Fruit fly (Drosophila melanogaster): Measurements from ENCODE around the gene CG5937.

The CG5937 gene

DNA sequence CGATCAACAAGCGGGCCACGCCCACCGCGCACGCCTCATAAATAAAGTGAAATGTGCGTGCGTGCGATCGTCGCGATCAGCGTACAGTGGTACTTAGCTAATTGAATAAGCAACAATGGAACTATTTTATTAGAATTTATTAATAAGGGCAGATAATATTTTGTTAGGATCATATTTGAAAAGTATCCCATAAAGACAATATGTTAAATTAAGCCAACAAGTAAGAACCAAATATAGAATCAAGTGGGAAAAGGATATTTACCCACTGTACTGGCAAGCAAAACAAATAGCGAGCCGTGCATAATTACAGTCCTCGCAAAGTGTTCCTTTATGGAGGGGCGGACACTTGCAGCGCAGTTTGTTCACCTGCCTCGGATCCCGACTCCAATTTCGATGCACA, 17.7 kb upstream of the CG5937 start:
- TF ChIP-seq Sin3A (optimal IDR thresholded peaks at IDR 0.05), result no peak
- no peak for TF ChIP-seq ttk (optimal IDR thresholded peaks at IDR 0.05)
- TF ChIP-seq Myc (optimal IDR thresholded peaks at IDR 0.05), result no peak
- no peak for TF ChIP-seq psq (optimal IDR thresholded peaks at IDR 0.05)
- TF ChIP-seq h (optimal IDR thresholded peaks at IDR 0.05), result no peak
- no peak for TF ChIP-seq insv (optimal IDR thresholded peaks at IDR 0.05)

DNA sequence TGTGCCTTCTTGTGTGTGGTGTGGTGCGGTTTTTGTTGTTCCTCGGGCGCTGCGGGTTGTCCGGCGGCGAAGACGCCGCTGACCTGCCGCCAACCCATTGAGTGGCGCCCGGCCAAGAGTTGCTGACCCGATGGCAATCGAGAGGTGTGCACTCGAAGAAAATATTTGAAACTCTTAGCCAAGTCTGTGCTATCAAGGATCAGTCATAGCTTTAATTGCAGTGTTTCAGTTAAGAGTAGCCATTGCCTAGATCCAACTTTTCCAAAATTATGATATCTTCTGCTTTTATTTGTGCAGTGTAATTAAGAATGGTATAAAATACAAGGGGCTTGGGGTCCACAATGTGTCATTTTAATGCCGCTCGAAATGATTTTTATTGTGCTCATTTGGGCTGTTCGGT, 15.2 kb upstream of the CG5937 start:
- TF ChIP-seq psq (optimal IDR thresholded peaks at IDR 0.05) (no peak), Sin3A (optimal IDR thresholded peaks at IDR 0.05) (no peak), ttk (optimal IDR thresholded peaks at IDR 0.05) (no peak), h (optimal IDR thresholded peaks at IDR 0.05) (no peak), insv (optimal IDR thresholded peaks at IDR 0.05) (no peak), Myc (optimal IDR thresholded peaks at IDR 0.05) (no peak)

DNA sequence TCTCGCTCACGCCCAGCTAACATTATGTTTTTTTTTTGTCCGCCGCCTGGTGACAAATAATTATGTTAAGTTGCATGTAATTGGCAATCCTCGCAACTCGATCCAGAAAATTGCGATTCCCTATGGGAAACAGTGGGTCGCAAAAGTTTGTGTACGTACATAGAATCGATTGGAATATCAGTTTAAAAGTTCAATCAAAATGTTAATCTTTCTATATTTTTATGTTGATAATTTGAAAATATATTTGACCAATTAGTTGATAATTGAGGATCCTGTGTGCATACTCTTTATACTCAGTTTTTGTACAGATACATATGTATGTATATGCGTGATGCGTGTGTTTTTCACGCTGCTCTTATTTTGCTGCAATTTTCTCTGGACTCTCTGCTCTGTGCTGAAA, 12.0 kb upstream of the CG5937 start:
- TF ChIP-seq psq (optimal IDR thresholded peaks at IDR 0.05) (no peak), ttk (optimal IDR thresholded peaks at IDR 0.05) (no peak), insv (optimal IDR thresholded peaks at IDR 0.05) (no peak)

DNA sequence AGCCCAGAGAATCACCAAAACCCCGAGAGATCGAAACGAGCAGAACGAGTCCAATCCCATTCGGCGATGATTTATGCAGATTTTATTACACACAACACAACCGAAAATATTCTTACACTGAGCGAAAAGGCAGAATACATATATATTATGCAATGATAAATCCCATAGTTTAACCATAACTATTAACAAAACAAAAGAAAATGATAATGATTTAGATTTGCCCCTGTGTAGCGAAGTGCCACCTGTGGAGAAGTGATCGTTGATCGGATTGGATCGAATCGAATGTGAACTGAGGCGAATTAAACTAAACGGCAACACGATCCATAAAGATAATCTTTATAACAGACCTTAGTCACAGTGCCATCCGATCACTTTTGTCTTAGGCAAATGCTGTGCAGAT, 10.8 kb upstream of the CG5937 start:
- no peak for TF ChIP-seq h (optimal IDR thresholded peaks at IDR 0.05)
- TF ChIP-seq psq (optimal IDR thresholded peaks at IDR 0.05), result no peak
- no peak for TF ChIP-seq insv (optimal IDR thresholded peaks at IDR 0.05)
- no peak for TF ChIP-seq ttk (optimal IDR thresholded peaks at IDR 0.05)
- no peak for TF ChIP-seq Sin3A (optimal IDR thresholded peaks at IDR 0.05)
- no peak for TF ChIP-seq Myc (optimal IDR thresholded peaks at IDR 0.05)

DNA sequence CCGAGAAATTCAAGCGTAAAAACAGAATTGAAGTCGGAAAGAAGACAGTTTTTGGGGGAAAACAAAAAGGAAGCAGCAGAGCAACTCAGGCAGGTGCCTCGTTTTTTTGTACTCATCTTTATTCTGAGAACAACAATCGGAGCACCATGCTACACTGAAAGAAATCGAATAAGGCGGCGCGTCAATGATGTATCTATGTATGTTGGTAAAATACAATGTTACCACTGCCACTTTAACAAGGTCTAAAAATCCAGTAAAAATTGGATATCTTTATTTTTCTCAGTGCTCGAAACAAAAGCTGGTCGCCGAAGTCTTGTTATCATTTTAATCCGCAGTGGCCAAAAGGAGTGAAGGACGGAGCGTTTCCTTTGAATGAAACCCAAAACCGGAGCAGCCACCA, 9.8 kb upstream of the CG5937 start:
- TF ChIP-seq h (optimal IDR thresholded peaks at IDR 0.05) (no peak), Sin3A (optimal IDR thresholded peaks at IDR 0.05) (no peak)

DNA sequence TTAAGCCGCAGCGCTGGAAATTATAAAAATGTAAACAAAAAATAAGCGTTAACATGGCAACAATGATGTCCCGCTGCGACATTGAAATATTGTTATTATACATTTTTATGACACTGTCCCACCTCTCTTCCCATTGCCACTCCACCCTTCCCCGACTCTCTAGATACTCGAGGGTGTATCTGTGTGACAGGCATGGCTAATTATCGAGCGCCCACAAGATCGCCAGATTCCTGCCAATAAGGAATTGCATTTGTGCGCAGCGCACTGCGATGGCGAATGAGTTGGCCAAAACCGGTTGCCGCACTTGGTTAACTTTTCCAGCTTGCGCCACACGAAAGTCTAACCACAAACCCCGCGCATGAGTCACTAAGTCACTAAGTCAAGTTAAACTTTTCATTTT, 9.2 kb upstream of the CG5937 start:
- TF ChIP-seq insv (optimal IDR thresholded peaks at IDR 0.05) (no peak), psq (optimal IDR thresholded peaks at IDR 0.05) (no peak), Sin3A (optimal IDR thresholded peaks at IDR 0.05) (no peak), Myc (optimal IDR thresholded peaks at IDR 0.05) (no peak), h (optimal IDR thresholded peaks at IDR 0.05) (no peak), ttk (optimal IDR thresholded peaks at IDR 0.05) (no peak)

DNA sequence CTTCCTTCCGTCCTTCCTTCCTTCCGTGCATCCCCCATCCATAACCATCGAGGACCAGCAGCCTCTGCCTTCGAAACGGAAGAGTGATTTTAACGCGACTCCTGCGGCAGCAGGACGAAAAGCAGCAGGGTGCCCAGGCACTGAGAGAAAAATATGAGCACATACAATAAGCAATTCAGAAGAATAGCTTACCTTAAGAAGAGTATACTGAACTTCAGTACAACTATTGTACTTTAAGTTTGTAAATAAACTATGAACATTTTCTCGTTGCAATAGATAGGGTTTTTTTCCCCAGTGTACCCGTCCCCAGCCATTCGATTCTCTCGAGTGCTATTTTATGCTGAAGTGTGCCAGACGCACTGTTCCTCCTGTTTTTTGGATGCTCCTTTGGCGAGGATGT, 8.1 kb upstream of the CG5937 start:
- TF ChIP-seq Sin3A (optimal IDR thresholded peaks at IDR 0.05) (no peak), insv (optimal IDR thresholded peaks at IDR 0.05) (no peak)

DNA sequence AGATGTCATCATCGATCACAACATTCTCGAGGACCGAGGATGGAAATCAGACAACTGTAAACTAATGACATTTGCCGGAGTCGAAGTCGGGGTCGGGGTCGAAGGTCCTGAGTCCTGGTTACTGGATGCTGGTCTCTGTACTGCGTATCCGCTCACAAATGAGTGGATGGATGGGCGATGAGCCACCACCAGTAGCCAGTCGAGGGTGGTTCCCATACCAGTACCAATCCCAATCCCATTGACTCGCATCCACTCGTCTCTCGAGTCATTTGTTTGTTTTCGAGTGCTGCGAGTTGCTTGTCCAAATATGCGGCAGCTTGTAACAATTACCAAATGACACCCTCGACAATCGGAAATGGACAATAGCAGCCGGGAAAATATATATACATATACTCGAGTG, 7.0 kb upstream of the CG5937 start:
- TF ChIP-seq Myc (optimal IDR thresholded peaks at IDR 0.05) (no peak), insv (optimal IDR thresholded peaks at IDR 0.05) (no peak), psq (optimal IDR thresholded peaks at IDR 0.05) (no peak), ttk (optimal IDR thresholded peaks at IDR 0.05) (no peak), Sin3A (optimal IDR thresholded peaks at IDR 0.05) (no peak), h (optimal IDR thresholded peaks at IDR 0.05) (no peak)

DNA sequence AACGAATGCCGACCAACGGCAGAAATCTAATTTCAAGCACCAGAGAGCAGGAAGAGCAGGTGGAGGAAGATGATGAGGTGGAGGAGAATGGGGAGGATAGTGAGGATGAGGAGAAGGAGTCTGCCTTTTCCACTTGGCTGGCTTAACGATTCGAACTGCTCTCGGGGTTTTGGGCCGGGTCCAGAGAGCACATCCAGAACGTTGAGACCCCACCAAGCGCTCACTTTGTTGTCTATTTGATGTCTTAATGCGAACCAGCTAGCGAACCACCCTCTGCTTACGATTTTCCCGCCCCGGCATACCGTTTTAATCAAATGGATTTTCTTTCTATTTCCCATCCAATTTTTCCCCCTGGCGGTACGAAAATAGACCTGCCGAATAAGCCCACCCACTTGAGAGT, 5.1 kb upstream of the CG5937 start:
- TF ChIP-seq insv (optimal IDR thresholded peaks at IDR 0.05), result no peak
- TF ChIP-seq Sin3A (optimal IDR thresholded peaks at IDR 0.05), result no peak
- no peak for TF ChIP-seq h (optimal IDR thresholded peaks at IDR 0.05)
- TF ChIP-seq Myc (optimal IDR thresholded peaks at IDR 0.05), result no peak
- no peak for TF ChIP-seq ttk (optimal IDR thresholded peaks at IDR 0.05)
- no peak for TF ChIP-seq psq (optimal IDR thresholded peaks at IDR 0.05)

DNA sequence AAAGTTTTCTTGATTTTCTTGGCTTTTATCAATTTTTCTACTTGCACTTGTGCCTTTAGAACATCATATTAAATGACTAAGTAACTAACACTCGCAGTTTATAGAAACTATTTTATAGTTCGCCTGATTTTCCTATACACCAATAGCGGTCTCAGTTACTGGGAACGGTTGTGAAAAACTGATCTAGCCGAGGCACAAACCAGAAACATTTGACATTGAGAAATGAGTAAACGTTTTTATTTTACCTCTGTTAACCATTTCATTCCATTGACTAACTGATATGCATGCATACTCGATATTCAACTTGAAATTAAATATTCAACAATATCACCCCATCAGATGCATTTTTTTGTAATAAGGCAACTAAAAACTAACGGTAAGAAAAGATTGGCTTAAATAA, 4.4 kb upstream of the CG5937 start:
- TF ChIP-seq insv (optimal IDR thresholded peaks at IDR 0.05), result no peak
- no peak for TF ChIP-seq ttk (optimal IDR thresholded peaks at IDR 0.05)
- TF ChIP-seq Myc (optimal IDR thresholded peaks at IDR 0.05), result no peak
- TF ChIP-seq psq (optimal IDR thresholded peaks at IDR 0.05), result no peak

DNA sequence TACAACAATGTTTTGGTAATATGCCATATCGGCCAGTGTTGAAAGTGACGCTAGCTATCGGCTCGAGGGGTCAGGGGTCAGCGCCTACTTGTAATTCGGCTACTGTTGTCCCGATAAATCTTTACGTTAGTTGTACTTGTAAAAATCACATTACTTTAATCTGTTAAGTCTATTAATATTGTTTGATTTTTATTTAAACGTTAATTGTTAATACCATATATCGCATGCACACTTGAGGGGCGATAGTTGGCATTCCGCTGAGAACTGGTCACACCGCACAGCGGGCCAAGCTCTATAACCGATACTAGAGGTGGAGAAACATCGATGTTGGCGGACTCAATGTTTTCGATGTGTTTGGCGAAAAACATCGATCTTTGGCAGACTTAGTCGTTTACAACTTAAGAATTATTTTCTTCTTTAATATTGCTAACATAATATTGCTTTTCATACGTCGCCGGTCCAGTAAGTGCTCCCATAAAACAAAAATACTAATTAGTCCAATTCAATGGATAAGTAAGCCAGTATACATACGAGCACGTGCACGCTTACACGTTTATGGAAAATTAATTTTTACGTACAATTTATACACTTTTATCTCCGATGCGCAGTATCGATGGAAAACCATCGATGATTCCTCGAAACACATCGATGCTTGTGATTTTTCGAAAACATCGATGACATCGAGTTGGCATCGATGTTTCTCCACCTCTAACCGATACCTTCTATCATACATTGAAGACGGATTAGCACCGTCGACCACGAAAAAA, 2.4 kb upstream of the CG5937 start, which contains the start of the genes rux and MCTS1:
Gene rux (minus strand): TSS at position 621 of the 767 bp plus-strand sequence.
Gene MCTS1 (plus strand): TSS at position 713 of the 767 bp plus-strand sequence.
- TF ChIP-seq insv (optimal IDR thresholded peaks at IDR 0.05) (no peak), Myc (optimal IDR thresholded peaks at IDR 0.05) (no peak), ttk (optimal IDR thresholded peaks at IDR 0.05) (no peak), psq (optimal IDR thresholded peaks at IDR 0.05) (no peak), Sin3A (optimal IDR thresholded peaks at IDR 0.05) (no peak), h (optimal IDR thresholded peaks at IDR 0.05) (no peak)

DNA sequence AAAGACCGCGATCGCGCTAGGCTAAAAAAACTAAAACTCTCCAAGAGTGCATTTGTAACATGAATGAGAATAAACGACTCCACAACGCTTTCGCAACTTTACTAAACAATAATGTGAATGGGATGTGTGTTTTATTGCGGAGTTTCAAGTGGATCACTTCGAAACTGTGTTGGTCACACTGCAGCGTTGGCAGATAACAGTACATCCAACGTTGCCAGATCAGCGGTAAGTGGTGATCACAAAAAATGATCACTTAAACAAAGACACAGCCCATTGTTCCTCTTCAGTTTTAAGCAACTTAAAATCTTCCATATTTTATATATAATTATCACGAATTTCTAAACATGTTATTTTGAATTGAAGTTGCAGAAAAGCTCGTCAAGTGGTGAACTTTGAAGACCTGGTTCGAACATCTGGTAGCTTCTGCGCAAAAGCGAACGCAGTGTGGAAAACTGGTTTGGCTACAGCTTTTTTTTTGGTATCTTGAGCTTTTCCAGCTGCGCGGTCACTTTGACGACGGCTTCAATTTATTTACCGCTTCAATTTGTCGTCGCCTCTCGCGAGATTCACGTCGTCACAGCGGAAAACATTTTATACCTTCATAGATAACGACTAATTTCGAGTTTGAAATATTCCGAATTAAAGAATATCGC, 10.6 kb downstream of the CG5937 start, which contains the start of gene CG5921:
Gene CG5921 (plus strand): TSS at position 547 of the 653 bp plus-strand sequence.
- no peak for TF ChIP-seq ttk (optimal IDR thresholded peaks at IDR 0.05)
- no peak for TF ChIP-seq h (optimal IDR thresholded peaks at IDR 0.05)
- TF ChIP-seq Myc (optimal IDR thresholded peaks at IDR 0.05), result no peak
- no peak for TF ChIP-seq insv (optimal IDR thresholded peaks at IDR 0.05)
- no peak for TF ChIP-seq Sin3A (optimal IDR thresholded peaks at IDR 0.05)
- TF ChIP-seq psq (optimal IDR thresholded peaks at IDR 0.05), result no peak

Measured in Kc167 (cell line).